Worm (Caenorhabditis elegans): ENCODE results near the gene C06H5.8.

DNA sequence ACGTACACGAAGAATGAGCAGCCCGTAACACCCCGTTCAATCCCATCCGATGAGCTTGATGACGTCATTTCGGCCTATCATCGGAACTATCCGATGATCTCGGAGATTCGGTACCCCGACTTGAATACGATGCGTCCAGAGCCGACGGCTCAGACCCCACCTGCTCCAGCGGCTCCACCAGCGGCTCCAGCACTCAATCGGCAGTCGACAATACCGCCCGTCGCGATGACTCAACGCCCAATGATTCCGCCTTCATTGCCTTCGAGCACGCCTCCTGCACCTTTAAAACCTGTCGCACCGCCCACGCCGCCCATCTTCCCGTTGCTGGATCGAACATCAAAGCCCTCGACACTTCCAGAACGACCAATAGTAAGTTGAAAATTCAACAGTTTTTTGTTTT, 9.3 kb downstream of the C06H5.8 start:
- no peak for TF ChIP-seq pax-3 (tag; optimal IDR thresholded peaks at IDR 0.05)
- TF ChIP-seq nhr-19 (GFP tag; conservative IDR thresholded peaks at IDR 0.05) = no peak
- TF ChIP-seq unc-86 (tag; optimal IDR thresholded peaks at IDR 0.05) = no peak
- TF ChIP-seq snpc-4 (tag; optimal IDR thresholded peaks at IDR 0.05) = no peak
- TF ChIP-seq nhr-11 (tag; optimal IDR thresholded peaks at IDR 0.05) = no peak
- no peak for TF ChIP-seq zag-1 (tag; optimal IDR thresholded peaks at IDR 0.05)
- TF ChIP-seq dpl-1 (GFP tag; optimal IDR thresholded peaks at IDR 0.05) = no peak

Data from whole organism, L1 larva.